Fruit fly (Drosophila melanogaster) whole organism, embryonic: ENCODE measurements around the gene CG33124.
A peak's percentile ranks its signal among the peaks of the same experiment; 100 is the strongest.

Source experiments
- Abd-B ChIP-seq: fragments of 200-800 bp; sonication (Bioruptor generic); optimal IDR thresholded peaks from 2 replicates; lab custom pipeline; 2018; ENCODE audit warnings: missing biosample characterization, mild to moderate bottlenecking, missing genetic modification characterization, moderate library complexity
- Blimp-1 ChIP-seq: fragments of 200-800 bp; sonication (Bioruptor generic); optimal IDR thresholded peaks from 3 replicates; lab custom pipeline; 2018; ENCODE audit warnings: missing biosample characterization, missing genetic modification characterization, mild to moderate bottlenecking, moderate library complexity, missing genetic modification reagents
- BtbVII ChIP-seq: fragments of 200-800 bp; sonication (Bioruptor generic); optimal IDR thresholded peaks from 3 replicates; lab custom pipeline; 2017; ENCODE audit warnings: missing biosample characterization, mild to moderate bottlenecking, missing genetic modification characterization
- C15 ChIP-seq: fragments of 200-800 bp; sonication (Bioruptor generic); IDR thresholded peaks from 3 replicates; pipeline ENCODE4 v1.3.6; 2022; ENCODE audit warnings: missing biosample characterization, missing genetic modification characterization
- CG1024 ChIP-seq: fragments of 200-800 bp; sonication (Bioruptor generic); IDR thresholded peaks from 2 replicates; pipeline ENCODE4 v1.3.6; 2022; ENCODE audit warnings: missing biosample characterization, missing genetic modification characterization
- CG10321 ChIP-seq: fragments of 200-800 bp; sonication (Bioruptor generic); IDR thresholded peaks from 2 replicates; pipeline ENCODE4 v1.3.6; 2022; ENCODE audit warnings: missing biosample characterization, missing genetic modification characterization
- CG14965 ChIP-seq: fragments of 200-800 bp; sonication (Bioruptor generic); optimal IDR thresholded peaks from 2 replicates; lab custom pipeline; 2016; ENCODE audit warnings: missing biosample characterization, missing genetic modification characterization, borderline replicate concordance
- CG16779 ChIP-seq: fragments of 200-800 bp; sonication (Bioruptor generic); IDR thresholded peaks from 2 replicates; pipeline ENCODE4 v1.3.6; 2022; ENCODE audit warnings: missing biosample characterization, missing genetic modification characterization
- CG18599 ChIP-seq: fragments of 200-800 bp; sonication (Bioruptor generic); optimal IDR thresholded peaks from 3 replicates; lab custom pipeline; 2017; ENCODE audit warnings: missing biosample characterization, missing genetic modification characterization, mild to moderate bottlenecking, moderate library complexity, missing genetic modification reagents
- CG2678 ChIP-seq: fragments of 200-800 bp; sonication (Bioruptor generic); optimal IDR thresholded peaks from 3 replicates; lab custom pipeline; 2019; ENCODE audit warnings: missing biosample characterization, mild to moderate bottlenecking, missing genetic modification characterization, moderate library complexity
- CG31224 ChIP-seq: fragments of 200-800 bp; sonication (Bioruptor generic); IDR thresholded peaks from 2 replicates; pipeline ENCODE4 v1.3.6; 2022; ENCODE audit warnings: missing biosample characterization, missing genetic modification characterization
- CG31388 ChIP-seq: fragments of 200-800 bp; sonication (Bioruptor generic); optimal IDR thresholded peaks from 2 replicates; lab custom pipeline; 2016; ENCODE audit warnings: missing biosample characterization, missing genetic modification characterization
- CG32772 ChIP-seq: fragments of 200-800 bp; sonication (Bioruptor generic); IDR thresholded peaks from 2 replicates; pipeline ENCODE4 v1.3.6; 2022; ENCODE audit warnings: missing biosample characterization, missing genetic modification characterization
- CG42726 ChIP-seq: fragments of 200-800 bp; sonication (Bioruptor generic); IDR thresholded peaks from 2 replicates; pipeline ENCODE4 v1.3.6; 2022; ENCODE audit warnings: missing biosample characterization, missing genetic modification characterization; ENCODE audit not compliant: partially characterized antibody
- CG4854 ChIP-seq: fragments of 200-800 bp; sonication (Bioruptor generic); optimal IDR thresholded peaks from 2 replicates; lab custom pipeline; 2016; ENCODE audit warnings: missing biosample characterization, missing genetic modification characterization, inconsistent platforms
- CG6254 ChIP-seq: fragments of 200-800 bp; sonication (Bioruptor generic); optimal IDR thresholded peaks from 3 replicates; lab custom pipeline; 2017; ENCODE audit warnings: mild to moderate bottlenecking, missing biosample characterization, missing genetic modification reagents, missing genetic modification characterization
- CG7357 ChIP-seq: fragments of 200-800 bp; sonication (Bioruptor generic); IDR thresholded peaks from 3 replicates; pipeline ENCODE4 v1.3.6; 2022; ENCODE audit warnings: missing biosample characterization, missing genetic modification characterization
- CG7963 ChIP-seq: fragments of 200-800 bp; sonication (Bioruptor generic); IDR thresholded peaks from 3 replicates; pipeline ENCODE4 v1.3.6; 2022; ENCODE audit warnings: missing biosample characterization, missing genetic modification characterization; ENCODE audit not compliant: partially characterized antibody
- CoRest ChIP-seq: fragments of 200-800 bp; sonication (Bioruptor generic); optimal IDR thresholded peaks from 3 replicates; lab custom pipeline; 2018; ENCODE audit warnings: missing biosample characterization, mild to moderate bottlenecking, missing genetic modification characterization, moderate library complexity
- Dek ChIP-seq: fragments of 200-800 bp; sonication (Bioruptor generic); optimal IDR thresholded peaks from 3 replicates; lab custom pipeline; 2019; ENCODE audit warnings: missing biosample characterization, mild to moderate bottlenecking, missing genetic modification characterization, moderate library complexity
- Dip3 ChIP-seq: fragments of 200-800 bp; sonication (Bioruptor generic); optimal IDR thresholded peaks from 3 replicates; lab custom pipeline; 2016; ENCODE audit warnings: missing biosample characterization, missing genetic modification characterization
- Ets65A ChIP-seq: fragments of 200-800 bp; sonication (Bioruptor generic); peaks from one replicate; lab custom pipeline; 2016; ENCODE audit warnings: missing biosample characterization, missing genetic modification characterization
- Ets97D ChIP-seq: fragments of 200-800 bp; sonication (Bioruptor generic); optimal IDR thresholded peaks from 3 replicates; lab custom pipeline; 2016; ENCODE audit warnings: missing biosample characterization, missing genetic modification characterization
- Fer1 ChIP-seq: fragments of 200-800 bp; sonication (Bioruptor generic); optimal IDR thresholded peaks from 2 replicates; lab custom pipeline; 2017; ENCODE audit warnings: missing biosample characterization, mild to moderate bottlenecking, missing genetic modification characterization
- Gug ChIP-seq: fragments of 200-800 bp; sonication (Bioruptor generic); IDR thresholded peaks from 4 replicates; pipeline ENCODE4 v1.3.6; 2022; ENCODE audit warnings: missing biosample characterization, missing genetic modification characterization
- HLH3B ChIP-seq: fragments of 200-800 bp; sonication (Bioruptor generic); IDR thresholded peaks from 2 replicates; pipeline ENCODE4 v1.3.6; 2022; ENCODE audit warnings: missing biosample characterization, missing genetic modification characterization
- NC2α ChIP-seq: fragments of 200-800 bp; sonication (Bioruptor generic); optimal IDR thresholded peaks from 2 replicates; lab custom pipeline; 2016; ENCODE audit warnings: missing biosample characterization, missing genetic modification characterization
- NFAT ChIP-seq: fragments of 200-800 bp; sonication (Bioruptor generic); IDR thresholded peaks from 2 replicates; pipeline ENCODE4 v1.3.6; 2022; ENCODE audit warnings: missing biosample characterization, missing genetic modification characterization
- Oaz ChIP-seq: fragments of 200-800 bp; sonication (Bioruptor generic); IDR thresholded peaks from 2 replicates; pipeline ENCODE4 v1.3.6; 2022; ENCODE audit warnings: missing biosample characterization, missing genetic modification characterization
- YL-1 ChIP-seq: fragments of 200-800 bp; sonication (Bioruptor generic); optimal IDR thresholded peaks from 3 replicates; lab custom pipeline; 2017; ENCODE audit warnings: missing biosample characterization, mild to moderate bottlenecking, missing genetic modification characterization
- bigmax ChIP-seq: fragments of 200-800 bp; sonication (Bioruptor generic); optimal IDR thresholded peaks from 2 replicates; lab custom pipeline; 2018; ENCODE audit warnings: missing biosample characterization, mild to moderate bottlenecking, missing genetic modification characterization
- cad ChIP-seq: fragments of >200 bp; optimal IDR thresholded peaks from 2 replicates; lab custom pipeline; 2017; ENCODE audit warnings: missing biosample characterization, missing genetic modification characterization
- chinmo ChIP-seq: fragments of 200-800 bp; sonication (Bioruptor generic); IDR thresholded peaks from 4 replicates; pipeline ENCODE4 v1.3.6; 2022; ENCODE audit warnings: missing biosample characterization, missing genetic modification characterization; ENCODE audit not compliant: partially characterized antibody
- corto ChIP-seq: fragments of 200-800 bp; sonication (Bioruptor generic); optimal IDR thresholded peaks from 2 replicates; lab custom pipeline; 2016; ENCODE audit warnings: missing biosample characterization, mild to moderate bottlenecking, missing genetic modification characterization, moderate library complexity
- crol ChIP-seq: fragments of 200-800 bp; sonication (Bioruptor generic); IDR thresholded peaks from 2 replicates; pipeline ENCODE4 v1.3.6; 2022; ENCODE audit warnings: missing biosample characterization, missing genetic modification characterization
- dan ChIP-seq: fragments of 200-800 bp; sonication (Bioruptor generic); IDR thresholded peaks from 2 replicates; pipeline ENCODE4 v1.3.6; 2022; ENCODE audit warnings: missing biosample characterization, missing genetic modification characterization
- fd96Cb ChIP-seq: fragments of 200-800 bp; sonication (Bioruptor generic); optimal IDR thresholded peaks from 2 replicates; lab custom pipeline; 2018; ENCODE audit warnings: missing biosample characterization, mild to moderate bottlenecking, missing genetic modification characterization, moderate library complexity
- gcm ChIP-seq: fragments of 200-800 bp; sonication (Bioruptor generic); optimal IDR thresholded peaks from 2 replicates; lab custom pipeline; 2019; ENCODE audit warnings: missing biosample characterization, mild to moderate bottlenecking, missing genetic modification characterization, moderate library complexity
- gro ChIP-seq: fragments of 200-800 bp; sonication (Bioruptor generic); optimal IDR thresholded peaks from 2 replicates; lab custom pipeline; 2016; ENCODE audit warnings: missing biosample characterization, missing genetic modification characterization
- ind ChIP-seq: fragments of 200-800 bp; sonication (Bioruptor generic); optimal IDR thresholded peaks from 3 replicates; lab custom pipeline; 2016; ENCODE audit warnings: missing biosample characterization, missing genetic modification characterization
- lilli ChIP-seq: fragments of 200-800 bp; sonication (Bioruptor generic); optimal IDR thresholded peaks from 3 replicates; lab custom pipeline; 2016; ENCODE audit warnings: missing biosample characterization, missing genetic modification characterization
- lmd ChIP-seq: fragments of 200-800 bp; sonication (Bioruptor generic); IDR thresholded peaks from 2 replicates; pipeline ENCODE4 v1.3.6; 2022; ENCODE audit warnings: missing biosample characterization, missing genetic modification characterization
- luna ChIP-seq: fragments of 200-800 bp; sonication (Bioruptor generic); optimal IDR thresholded peaks from 2 replicates; lab custom pipeline; 2016; ENCODE audit warnings: missing biosample characterization, missing genetic modification characterization
- odd ChIP-seq: fragments of 200-800 bp; sonication (Bioruptor generic); optimal IDR thresholded peaks from 2 replicates; lab custom pipeline; 2017; ENCODE audit warnings: missing biosample characterization, mild to moderate bottlenecking, missing genetic modification characterization
- sc ChIP-seq, 3 experiments: fragments of >200 bp in 2 of 3; fragments of 200-800 bp in 1 of 3; sonication (Bioruptor generic) in 1 of 3; optimal IDR thresholded peaks; 2 replicates in 2 of 3; 3 replicates in 1 of 3; lab custom pipeline; 2017; ENCODE audit warnings: mild to moderate bottlenecking in 1 of 3, missing biosample characterization in 1 of 3, missing genetic modification characterization in 1 of 3, missing genetic modification reagents in 1 of 3
- seq ChIP-seq: fragments of 200-800 bp; sonication (Bioruptor generic); IDR thresholded peaks from 2 replicates; pipeline ENCODE4 v1.3.6; 2022; ENCODE audit warnings: missing biosample characterization, missing genetic modification characterization
- slbo ChIP-seq: fragments of 200-800 bp; sonication (Bioruptor generic); IDR thresholded peaks from 2 replicates; pipeline ENCODE4 v1.3.6; 2022; ENCODE audit warnings: missing biosample characterization, missing genetic modification characterization
- tap ChIP-seq: fragments of 200-800 bp; optimal IDR thresholded peaks from 3 replicates; lab custom pipeline; 2019; ENCODE audit warnings: missing biosample characterization, mild to moderate bottlenecking, missing genetic modification characterization, moderate library complexity
- tgo ChIP-seq: fragments of 200-800 bp; sonication (Bioruptor generic); IDR thresholded peaks from 3 replicates; pipeline ENCODE4 v1.3.6; 2022; ENCODE audit warnings: missing biosample characterization, missing genetic modification characterization
- twi ChIP-seq: fragments of 200-800 bp; optimal IDR thresholded peaks from 2 replicates; lab custom pipeline; 2019; ENCODE audit warnings: missing biosample characterization, mild to moderate bottlenecking, missing genetic modification characterization, moderate library complexity

The CG33124 gene

dm6 chr2L:2168184-2168893, 40.6 kb downstream of the CG33124 start (continued):
- TF ChIP-seq chinmo (GFP tag; lab: Robert Waterston, UW) (no peak), odd (GFP tag; lab: Kevin White, UChicago) (peak; percentile 67), CG31388 (GFP tag; lab: Kevin White, UChicago) (no peak), CG6254 (peak; percentile 49), Ets97D (GFP tag; lab: Kevin White, UChicago) (no peak), CG1024 (GFP tag; lab: Robert Waterston, UW) (no peak), Fer1 (GFP tag; lab: Kevin White, UChicago) (peak; percentile 65), CG10321 (no peak), Dip3 (no peak), C15 (GFP tag; lab: Robert Waterston, UW) (no peak), luna (GFP tag; lab: Kevin White, UChicago) (no peak), HLH3B (GFP tag; lab: Robert Waterston, UW) (peak; percentile 18; the same call in 1 of the 2 replicates), sc (optimal IDR thresholded peaks at IDR 0.05; lab: Kevin White, UChicago) (no peak), sc (GFP tag; optimal IDR thresholded peaks at IDR 0.05; lab: Kevin White, UChicago) (no peak), CG2678 (peak; percentile 67), Abd-B (no peak), CG31224 (no peak), crol (GFP tag; lab: Robert Waterston, UW) (no peak), ind (no peak), bigmax (GFP tag; lab: Kevin White, UChicago) (no peak), NC2α (GFP tag; lab: Kevin White, UChicago) (no peak), dan (GFP tag; lab: Robert Waterston, UW) (no peak), cad (GFP tag; lab: Kevin White, UChicago) (no peak), corto (GFP tag; lab: Kevin White, UChicago) (no peak), BtbVII (GFP tag; lab: Kevin White, UChicago) (no peak), lmd (GFP tag; lab: Robert Waterston, UW) (no peak), tap (tag; lab: Kevin White, UChicago) (no peak), CG18599 (GFP tag; lab: Kevin White, UChicago) (peak; percentile 56), tgo (GFP tag; lab: Robert Waterston, UW) (no peak), Gug (GFP tag; lab: Robert Waterston, UW) (no peak), CG7357 (GFP tag; lab: Robert Waterston, UW) (no peak), lilli (GFP tag; lab: Kevin White, UChicago) (no peak), fd96Cb (no peak), CG42726 (GFP tag; lab: Robert Waterston, UW) (no peak), CoRest (tag; lab: Kevin White, UChicago) (no peak), twi (no peak), Dek (tag; lab: Kevin White, UChicago) (no peak), CG16779 (GFP tag; lab: Robert Waterston, UW) (no peak), CG4854 (no peak), seq (no peak), Ets65A (GFP tag; lab: Kevin White, UChicago) (no peak), Oaz (GFP tag; lab: Robert Waterston, UW) (no peak), CG7963 (GFP tag; lab: Robert Waterston, UW) (no peak), YL-1 (peak; percentile 5), gro (GFP tag; lab: Kevin White, UChicago) (no peak), CG14965 (GFP tag; lab: Kevin White, UChicago) (no peak), slbo (GFP tag; lab: Robert Waterston, UW) (no peak), gcm (GFP tag; lab: Kevin White, UChicago) (peak; percentile 45), CG32772 (no peak), Blimp-1 (GFP tag; lab: Kevin White, UChicago) (no peak), NFAT (no peak)
